Worm (Caenorhabditis elegans) whole organism, L1 larva: Measurements from ENCODE around the gene nhr-285.
"Not testable (repeated sequence)": the region's sequence is repeated elsewhere in the genome, so short reads cannot be mapped to it uniquely, and the experiment has no call there.

Experiments
- C34B4.2 ChIP-seq: sonication (generic microtip); optimal IDR thresholded peaks from 2 replicates; lab custom pipeline; 2017; ENCODE audit warnings: mild to moderate bottlenecking, missing genetic modification characterization, missing compliant biosample characterization
- F16B12.6 ChIP-seq: fragments of 150-350 bp; optimal IDR thresholded peaks from 2 replicates; lab custom pipeline; 2014; ENCODE audit warnings: missing biosample characterization, missing genetic modification characterization
- ama-1 ChIP-seq: fragments of 150-350 bp; optimal IDR thresholded peaks from 2 replicates; lab custom pipeline; 2014
- blmp-1 ChIP-seq: fragments of 150-350 bp; optimal IDR thresholded peaks from 2 replicates; lab custom pipeline; 2014; ENCODE audit warnings: missing biosample characterization, missing genetic modification characterization
- ceh-88 ChIP-seq: fragments of 200-800 bp; sonication (Bioruptor generic); IDR thresholded peaks from 2 replicates; pipeline ENCODE4 v1.3.6; 2022; ENCODE audit warnings: missing genetic modification characterization, missing compliant biosample characterization
- ceh-90 ChIP-seq: sonication (generic microtip); optimal IDR thresholded peaks from 2 replicates; lab custom pipeline; 2016; ENCODE audit warnings: missing genetic modification characterization, missing compliant biosample characterization
- efl-1 ChIP-seq, 4 experiments: fragments of 150-350 bp; optimal IDR thresholded peaks in 3 of 4; peaks in 1 of 4; 1 replicate in 1 of 4; 2 replicates in 3 of 4; lab custom pipeline; 2014; ENCODE audit warnings: missing biosample characterization in 2 of 4, missing genetic modification characterization in 2 of 4, missing genetic modification reagents in 2 of 4
- fkh-8 ChIP-seq: sonication (generic microtip); optimal IDR thresholded peaks from 2 replicates; lab custom pipeline; 2016; ENCODE audit warnings: mild to moderate bottlenecking, missing genetic modification characterization, missing compliant biosample characterization
- hlh-4 ChIP-seq: sonication (generic microtip); optimal IDR thresholded peaks from 2 replicates; lab custom pipeline; 2016; ENCODE audit warnings: mild to moderate bottlenecking, missing genetic modification characterization, missing compliant biosample characterization
- hpl-2 ChIP-seq: fragments of 150-350 bp; optimal IDR thresholded peaks from 2 replicates; lab custom pipeline; 2014; ENCODE audit warnings: missing biosample characterization, missing genetic modification reagents, missing genetic modification characterization
- irx-1 ChIP-seq: sonication (generic microtip); optimal IDR thresholded peaks from 2 replicates; lab custom pipeline; 2016; ENCODE audit warnings: missing genetic modification characterization, missing compliant biosample characterization
- jun-1 ChIP-seq: fragments of 150-350 bp; optimal IDR thresholded peaks from 2 replicates; lab custom pipeline; 2014; ENCODE audit warnings: missing biosample characterization, missing genetic modification reagents, missing genetic modification characterization
- lin-13 ChIP-seq: fragments of 150-350 bp; optimal IDR thresholded peaks from 2 replicates; lab custom pipeline; 2014; ENCODE audit warnings: missing biosample characterization, missing genetic modification reagents, missing genetic modification characterization
- lin-14 ChIP-seq: fragments of 200-800 bp; sonication (Bioruptor generic); optimal IDR thresholded peaks from 2 replicates; lab custom pipeline; 2018; ENCODE audit warnings: mild to moderate bottlenecking, missing genetic modification characterization, moderate library complexity, missing compliant biosample characterization
- lin-15B ChIP-seq: fragments of 150-350 bp; sonication (generic microtip); optimal IDR thresholded peaks from 3 replicates; lab custom pipeline; 2014; ENCODE audit warnings: missing biosample characterization, missing genetic modification characterization
- lin-39 ChIP-seq: fragments of 150-350 bp; optimal IDR thresholded peaks from 2 replicates; lab custom pipeline; 2014; ENCODE audit warnings: missing biosample characterization, missing genetic modification reagents, missing genetic modification characterization
- lir-3 ChIP-seq: sonication (generic microtip); optimal IDR thresholded peaks from 2 replicates; lab custom pipeline; 2016; ENCODE audit warnings: mild to moderate bottlenecking, missing genetic modification characterization, moderate library complexity, missing compliant biosample characterization; ENCODE audit not compliant: poor library complexity
- lsy-2 ChIP-seq, 2 experiments: fragments of 150-350 bp; optimal IDR thresholded peaks; 2 replicates each; lab custom pipeline; 2014; ENCODE audit warnings: missing biosample characterization in 2 of 2, missing genetic modification characterization in 2 of 2
- mdl-1 ChIP-seq, 2 experiments: fragments of 150-350 bp; optimal IDR thresholded peaks; 2 replicates each; lab custom pipeline; 2014 to 2017; ENCODE audit warnings: missing biosample characterization in 2 of 2, missing genetic modification characterization in 2 of 2, inconsistent platforms in 1 of 2
- mef-2 ChIP-seq: fragments of 150-350 bp; optimal IDR thresholded peaks from 2 replicates; lab custom pipeline; 2014; ENCODE audit warnings: missing biosample characterization, missing genetic modification characterization
- nhr-12 ChIP-seq: sonication (generic microtip); optimal IDR thresholded peaks from 2 replicates; lab custom pipeline; 2017; ENCODE audit warnings: missing biosample characterization, missing genetic modification characterization
- nhr-28 ChIP-seq: fragments of 150-350 bp; optimal IDR thresholded peaks from 2 replicates; lab custom pipeline; 2014; ENCODE audit warnings: missing biosample characterization, missing genetic modification characterization
- nhr-84 ChIP-seq: sonication (generic microtip); optimal IDR thresholded peaks from 2 replicates; lab custom pipeline; 2017; ENCODE audit warnings: missing biosample characterization, missing genetic modification characterization
- rnt-1 ChIP-seq: sonication (generic microtip); optimal IDR thresholded peaks from 2 replicates; lab custom pipeline; 2016; ENCODE audit warnings: mild to moderate bottlenecking, missing genetic modification characterization, moderate library complexity, missing compliant biosample characterization
- skn-1 ChIP-seq: fragments of 150-350 bp; optimal IDR thresholded peaks from 2 replicates; lab custom pipeline; 2014; ENCODE audit warnings: missing biosample characterization, missing genetic modification characterization
- snu-23 ChIP-seq: sonication (generic microtip); optimal IDR thresholded peaks from 2 replicates; lab custom pipeline; 2016; ENCODE audit warnings: missing genetic modification characterization, missing compliant biosample characterization
- unc-130 ChIP-seq: fragments of 150-350 bp; optimal IDR thresholded peaks from 2 replicates; lab custom pipeline; 2017; ENCODE audit warnings: missing biosample characterization, missing genetic modification characterization, inconsistent platforms
- unc-62 ChIP-seq: fragments of 150-350 bp; optimal IDR thresholded peaks from 2 replicates; lab custom pipeline; 2014; ENCODE audit warnings: missing biosample characterization, missing genetic modification reagents, missing genetic modification characterization
- unc-86 ChIP-seq: sonication (generic microtip); optimal IDR thresholded peaks from 2 replicates; lab custom pipeline; 2016; ENCODE audit warnings: missing genetic modification characterization, missing compliant biosample characterization
- unc-98 ChIP-seq: fragments of 200-800 bp; sonication (Bioruptor generic); IDR thresholded peaks from 2 replicates; pipeline ENCODE4 v1.3.6; 2022; ENCODE audit warnings: missing genetic modification characterization, missing compliant biosample characterization
- vab-15 ChIP-seq: sonication (generic microtip); optimal IDR thresholded peaks from 2 replicates; lab custom pipeline; 2017; ENCODE audit warnings: missing genotype, mild to moderate bottlenecking, missing genetic modification characterization, missing compliant biosample characterization
- xbp-1 ChIP-seq: sonication (generic microtip); optimal IDR thresholded peaks from 2 replicates; lab custom pipeline; 2016; ENCODE audit warnings: missing genetic modification characterization, missing compliant biosample characterization
- zip-4 ChIP-seq: fragments of 200-800 bp; sonication (Bioruptor generic); optimal IDR thresholded peaks from 2 replicates; lab custom pipeline; 2018; ENCODE audit warnings: mild to moderate bottlenecking, missing genetic modification characterization, moderate library complexity, missing compliant biosample characterization

Gene nhr-285

DNA sequence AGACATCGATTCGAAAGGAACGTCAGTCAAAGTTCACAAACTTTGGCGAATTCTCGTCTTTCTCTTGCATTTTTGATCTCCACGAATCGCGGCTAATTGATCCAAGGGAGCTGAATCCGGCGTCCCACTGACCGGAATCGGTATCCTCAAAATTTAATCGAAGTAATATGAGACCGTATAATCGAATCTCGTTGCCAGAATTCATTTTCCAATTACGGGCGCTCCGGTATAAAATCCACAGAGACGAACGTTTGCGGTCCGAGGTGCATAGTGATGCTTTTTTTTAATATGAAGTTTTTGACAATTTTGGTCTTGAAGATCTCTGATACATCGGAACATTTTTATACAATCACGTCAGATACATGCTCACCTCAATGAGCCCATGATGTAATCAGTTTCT lies 21.4 kb downstream of the nhr-285 start:
- TF ChIP-seq lir-3 (tag; lab: Kevin White, UChicago) (no peak), snu-23 (GFP tag; lab: Kevin White, UChicago) (no peak), ceh-90 (no peak), lin-14 (no peak), nhr-12 (tag; lab: Kevin White, UChicago) (no peak), vab-15 (tag; lab: Kevin White, UChicago) (no peak), lin-39 (tag; lab: Kevin White, UChicago) (no peak), hlh-4 (tag; lab: Kevin White, UChicago) (no peak), hpl-2 (GFP tag; lab: Kevin White, UChicago) (no peak)

DNA sequence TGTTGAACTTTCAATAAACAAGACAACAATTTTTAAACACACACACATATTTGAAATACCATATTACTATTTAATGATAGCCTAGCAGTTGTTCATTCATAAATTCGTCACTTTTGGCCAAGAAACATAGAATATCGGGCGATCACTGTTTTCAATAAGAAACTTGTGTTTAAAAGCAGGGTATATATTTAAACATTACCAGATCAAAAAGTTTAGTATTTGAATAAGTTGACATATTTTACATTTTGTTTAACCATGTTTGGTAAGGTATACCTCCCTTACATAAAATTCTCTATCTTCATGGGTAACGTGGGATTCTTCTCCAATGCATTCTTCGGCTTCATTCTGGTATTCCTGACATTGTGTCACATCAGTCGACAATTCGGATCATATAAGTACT lies 24.3 kb downstream of the nhr-285 start, which contains the start of gene str-8:
Gene str-8, plus strand, starts transcription at position 301 of the 400 bp plus-strand sequence.
- TF ChIP-seq unc-130, fkh-8, lin-39 (tag; lab: Kevin White, UChicago): not testable (repeated sequence)

DNA sequence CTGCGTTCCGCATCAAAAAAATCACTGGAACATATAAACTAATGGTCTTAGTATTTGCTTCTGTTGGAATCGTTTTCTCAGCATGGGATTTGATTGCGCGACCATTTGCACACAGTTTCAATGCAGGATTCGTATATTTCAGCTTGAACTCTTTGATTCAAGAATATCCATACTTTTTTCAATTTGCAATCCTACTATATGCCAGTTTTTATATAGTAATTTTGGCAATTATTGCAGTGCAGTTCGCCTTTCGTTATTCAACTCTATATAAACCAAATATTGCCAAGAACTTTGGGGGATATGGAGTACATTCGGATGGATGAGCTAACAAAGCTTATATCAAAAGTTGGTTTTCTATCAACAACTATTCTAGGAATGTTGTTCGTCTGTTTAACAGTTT lies 26.1 kb downstream of the nhr-285 start, which contains the start of gene str-5:
Gene str-5, plus strand, starts transcription at position 301 of the 400 bp plus-strand sequence.
- TF ChIP-seq unc-98 (GFP tag; lab: Robert Waterston, UW); snu-23 (GFP tag; lab: Kevin White, UChicago); ceh-88 (GFP tag; lab: Robert Waterston, UW): not testable (repeated sequence)

DNA sequence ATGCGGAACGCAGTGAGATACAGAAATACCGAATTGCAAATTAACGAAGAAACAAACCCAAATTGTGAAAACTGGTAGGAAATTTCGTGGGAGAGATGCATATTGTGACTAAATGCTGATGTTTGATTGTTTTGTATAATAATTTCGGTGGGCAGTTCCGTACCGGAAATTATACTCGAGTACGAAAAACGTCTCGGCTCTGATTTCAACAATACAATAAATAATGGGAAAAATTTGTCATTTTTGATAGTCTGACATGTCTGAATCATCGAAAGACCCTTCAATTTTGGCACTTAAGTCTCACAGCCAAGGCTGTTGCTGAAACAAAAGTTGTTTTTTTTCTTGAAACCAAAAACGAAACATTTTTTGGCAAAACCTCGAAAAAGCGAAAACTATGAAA lies 27.0 kb downstream of the nhr-285 start, which contains the start of gene str-43:
Gene str-43, minus strand, starts transcription at position 101 of the 400 bp plus-strand sequence.
- no peak for TF ChIP-seq rnt-1
- TF ChIP-seq nhr-28 (tag; lab: Kevin White, UChicago), result no peak
- no peak for TF ChIP-seq lin-15B (tag; lab: Kevin White, UChicago)
- TF ChIP-seq lsy-2 (tag; optimal IDR thresholded peaks at IDR 0.05; lab: Kevin White, UChicago), result no peak
- no peak for TF ChIP-seq vab-15 (tag; lab: Kevin White, UChicago)

DNA sequence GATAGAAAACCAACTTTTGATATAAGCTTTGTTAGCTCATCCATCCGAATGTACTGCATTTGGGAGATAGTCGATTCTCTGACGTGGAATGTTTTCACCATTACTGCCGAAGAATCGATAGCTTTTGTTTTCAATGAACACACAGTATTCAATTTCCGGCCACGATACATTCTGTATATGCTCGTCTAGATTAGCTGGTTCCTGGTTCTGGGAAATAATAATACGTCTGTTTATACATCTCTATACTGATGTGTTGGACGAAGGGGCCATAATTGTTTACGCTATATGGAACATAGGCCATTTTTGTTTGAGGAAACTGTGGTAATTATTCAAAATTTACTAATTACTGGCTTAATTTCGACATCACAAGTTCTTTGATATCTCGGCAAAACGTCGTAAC lies 28.9 kb downstream of the nhr-285 start, which contains the start of gene str-6:
Gene str-6, minus strand, starts transcription at position 101 of the 400 bp plus-strand sequence.
- no peak for TF ChIP-seq C34B4.2 (tag; lab: Kevin White, UChicago)
- no peak for TF ChIP-seq efl-1 (optimal IDR thresholded peaks at IDR 0.05; lab: Kevin White, UChicago)
- no peak for TF ChIP-seq efl-1 (GFP tag; optimal IDR thresholded peaks at IDR 0.05 in 1 of 2; lab: Kevin White, UChicago)
- no peak for TF ChIP-seq irx-1
- no peak for TF ChIP-seq lin-39 (tag; lab: Kevin White, UChicago)
- no peak for TF ChIP-seq mdl-1 (tag; optimal IDR thresholded peaks at IDR 0.05; lab: Kevin White, UChicago)
- TF ChIP-seq unc-130 (tag; lab: Kevin White, UChicago), result no peak
- no peak for TF ChIP-seq F16B12.6 (tag; lab: Kevin White, UChicago)
- TF ChIP-seq ama-1 (lab: Kevin White, UChicago), result no peak
- no peak for TF ChIP-seq unc-62
- TF ChIP-seq zip-4 (GFP tag; lab: Kevin White, UChicago), result no peak
- no peak for TF ChIP-seq blmp-1 (tag; lab: Kevin White, UChicago)
- no peak for TF ChIP-seq xbp-1 (tag; lab: Kevin White, UChicago)
- no peak for TF ChIP-seq lin-13 (GFP tag; lab: Kevin White, UChicago)
- TF ChIP-seq mef-2, result no peak
- TF ChIP-seq nhr-84 (tag; lab: Kevin White, UChicago), result no peak
- TF ChIP-seq unc-98 (GFP tag; lab: Robert Waterston, UW), result no peak
- no peak for TF ChIP-seq rnt-1
- no peak for TF ChIP-seq nhr-28 (tag; lab: Kevin White, UChicago)
- TF ChIP-seq skn-1 (tag; lab: Kevin White, UChicago), result no peak
- TF ChIP-seq, all 84 proteins: peak for 0

DNA sequence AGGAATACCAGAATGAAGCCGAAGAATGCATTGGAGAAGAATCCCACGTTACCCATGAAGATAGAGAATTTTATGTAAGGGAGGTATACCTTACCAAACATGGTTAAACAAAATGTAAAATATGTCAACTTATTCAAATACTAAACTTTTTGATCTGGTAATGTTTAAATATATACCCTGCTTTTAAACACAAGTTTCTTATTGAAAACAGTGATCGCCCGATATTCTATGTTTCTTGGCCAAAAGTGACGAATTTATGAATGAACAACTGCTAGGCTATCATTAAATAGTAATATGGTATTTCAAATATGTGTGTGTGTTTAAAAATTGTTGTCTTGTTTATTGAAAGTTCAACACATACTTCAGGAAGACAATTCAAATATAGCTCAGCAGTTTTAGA lies 30.7 kb downstream of the nhr-285 start, which contains the start of gene T23D5.8:
Gene T23D5.8, minus strand, starts transcription at position 101 of the 400 bp plus-strand sequence.
- TF ChIP-seq unc-86, nhr-28, jun-1 (tag; lab: Kevin White, UChicago): not testable (repeated sequence)
